Worm (Caenorhabditis elegans): ENCODE measurements around the gene eat-6.
"Not testable (repeated sequence)": the region's sequence is repeated elsewhere in the genome, so short reads cannot be mapped to it uniquely, and the experiment has no call there.

eat-6 gene

ce11 chrV:13154225-13154624, 24.4 kb upstream of the eat-6 start:
- TF ChIP-seq cnd-1 (tag; optimal IDR thresholded peaks at IDR 0.05) (no peak), unc-62 (GFP tag; optimal IDR thresholded peaks at IDR 0.05) (peak; percentile 97), hlh-1 (tag; optimal IDR thresholded peaks at IDR 0.05) (peak; percentile 89), mab-5 (tag; optimal IDR thresholded peaks at IDR 0.05) (peak; percentile 40)

ce11 chrV:13152575-13152974, 22.8 kb upstream of the eat-6 start, which contains the start of gene noca-1:
noca-1 (plus strand) TSS chrV:13152919.
- TF ChIP-seq drap-1 (GFP tag; optimal IDR thresholded peaks at IDR 0.05) (no peak), mab-5 (tag; optimal IDR thresholded peaks at IDR 0.05) (no peak), sem-2 (GFP tag; optimal IDR thresholded peaks at IDR 0.05) (no peak), unc-120 (tag; optimal IDR thresholded peaks at IDR 0.05; ENCODE audit: poor library complexity, severe bottlenecking) (no peak), zip-8 (tag; optimal IDR thresholded peaks at IDR 0.05) (no peak), M03D4.4 (tag; optimal IDR thresholded peaks at IDR 0.05) (no peak), ceh-39 (tag; optimal IDR thresholded peaks at IDR 0.05) (no peak), nhr-28 (tag; optimal IDR thresholded peaks at IDR 0.05) (no peak), snpc-4 (tag; optimal IDR thresholded peaks at IDR 0.05) (no peak), flh-1 (GFP tag; optimal IDR thresholded peaks at IDR 0.05) (no peak), lin-32 (GFP tag; optimal IDR thresholded peaks at IDR 0.05) (no peak), nhr-76 (tag; optimal IDR thresholded peaks at IDR 0.05) (no peak), elt-3 (tag; optimal IDR thresholded peaks at IDR 0.05) (no peak), tbx-8 (GFP tag; optimal IDR thresholded peaks at IDR 0.05) (no peak), unc-39 (tag; optimal IDR thresholded peaks at IDR 0.05) (no peak), bed-3 (GFP tag; optimal IDR thresholded peaks at IDR 0.05) (no peak), ces-1 (GFP tag; optimal IDR thresholded peaks at IDR 0.05) (no peak), lsy-2 (tag; optimal IDR thresholded peaks at IDR 0.05) (no peak), nhr-12 (tag; optimal IDR thresholded peaks at IDR 0.05) (no peak)

ce11 chrV:13138681-13139080, 8.9 kb upstream of the eat-6 start, which contains the start of gene dhc-3:
dhc-3 (plus strand) TSS chrV:13138981.
- TF ChIP-seq pha-4 (tag; optimal IDR thresholded peaks at IDR 0.05) (no peak), drap-1 (GFP tag; optimal IDR thresholded peaks at IDR 0.05) (no peak)

ce11 chrV:13137955-13138354, 8.2 kb upstream of the eat-6 start, which contains the start of gene clec-41:
clec-41 (minus strand) TSS chrV:13138101.
- TF ChIP-seq sem-2 (GFP tag; optimal IDR thresholded peaks at IDR 0.05), result no peak
- TF ChIP-seq hlh-1 (tag; optimal IDR thresholded peaks at IDR 0.05), result no peak
- no peak for TF ChIP-seq unc-62 (GFP tag; optimal IDR thresholded peaks at IDR 0.05)
- no peak for TF ChIP-seq pha-4 (tag; optimal IDR thresholded peaks at IDR 0.05)

ce11 chrV:13134786-13135185, 5.0 kb upstream of the eat-6 start, which contains the start of gene clec-225:
clec-225 (minus strand) TSS chrV:13134886.
- TF ChIP-seq M03D4.4 (tag; optimal IDR thresholded peaks at IDR 0.05); unc-120 (tag; optimal IDR thresholded peaks at IDR 0.05; ENCODE audit: poor library complexity, severe bottlenecking); bed-3 (GFP tag; optimal IDR thresholded peaks at IDR 0.05): not testable (repeated sequence)

- TF ChIP-seq pha-4 (tag; optimal IDR thresholded peaks at IDR 0.05) (no peak), lin-32 (GFP tag; optimal IDR thresholded peaks at IDR 0.05) (no peak), nhr-76 (tag; optimal IDR thresholded peaks at IDR 0.05) (no peak), tbx-8 (GFP tag; optimal IDR thresholded peaks at IDR 0.05) (no peak), bed-3 (GFP tag; optimal IDR thresholded peaks at IDR 0.05) (no peak), unc-62 (GFP tag; optimal IDR thresholded peaks at IDR 0.05) (no peak), nhr-12 (tag; optimal IDR thresholded peaks at IDR 0.05) (no peak), ztf-11 (tag; optimal IDR thresholded peaks at IDR 0.05) (no peak), ceh-39 (tag; optimal IDR thresholded peaks at IDR 0.05) (no peak), elt-3 (tag; optimal IDR thresholded peaks at IDR 0.05) (no peak), ces-1 (GFP tag; optimal IDR thresholded peaks at IDR 0.05) (no peak), flh-1 (GFP tag; optimal IDR thresholded peaks at IDR 0.05) (no peak), blmp-1 (tag; optimal IDR thresholded peaks at IDR 0.05) (no peak), snpc-4 (tag; optimal IDR thresholded peaks at IDR 0.05) (no peak), zip-8 (tag; optimal IDR thresholded peaks at IDR 0.05) (no peak), ham-2 (GFP tag; optimal IDR thresholded peaks at IDR 0.05) (no peak), elt-1 (tag; optimal IDR thresholded peaks at IDR 0.05; ENCODE audit: borderline replicate concordance, insufficient read depth) (no peak), nhr-237 (tag; optimal IDR thresholded peaks at IDR 0.05) (no peak)
Observed at ce11 chrV:13133380-13133779, 3.6 kb upstream of the eat-6 start, which contains the start of gene B0365.9. B0365.9 (minus strand) TSS chrV:13133565.
